Fruit fly (Drosophila melanogaster): ENCODE results near the gene Nup153.

DNA sequence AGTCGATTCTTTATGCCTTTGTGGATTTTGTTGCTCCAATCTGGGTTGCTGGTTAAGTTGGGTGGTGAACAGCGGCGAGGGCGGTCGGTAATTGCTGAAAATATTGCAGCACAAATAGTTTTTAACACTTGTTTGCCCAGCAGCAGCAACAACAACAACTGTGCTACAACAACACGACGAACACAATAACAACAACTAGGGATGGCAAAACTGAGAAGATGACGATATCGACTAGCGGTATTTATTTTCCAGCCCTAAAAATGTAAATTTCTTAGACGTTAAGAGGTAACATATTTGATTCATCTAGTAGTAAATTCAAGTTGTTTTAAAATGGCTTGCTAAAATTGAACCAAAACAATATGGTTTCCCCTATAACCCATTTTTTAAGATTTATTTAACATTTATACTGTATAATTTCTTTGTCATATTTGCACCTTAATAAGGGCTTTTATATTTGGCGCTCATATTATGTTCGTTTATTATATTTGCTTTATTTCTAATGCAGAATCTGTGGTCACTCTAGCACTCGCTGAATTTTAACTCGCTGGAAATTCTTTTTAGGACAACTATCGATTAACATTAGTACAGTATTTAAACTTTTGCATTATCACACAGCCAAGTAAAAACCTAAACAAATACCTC, 584 bp upstream of the Nup153 start:
- no peak for TF ChIP-seq Smox (GFP tag; optimal IDR thresholded peaks at IDR 0.05)
- TF ChIP-seq topi (GFP tag; optimal IDR thresholded peaks at IDR 0.05), result no peak
- TF ChIP-seq esn (GFP tag; optimal IDR thresholded peaks at IDR 0.05), result no peak
- no peak for TF ChIP-seq CG3032 (tag; optimal IDR thresholded peaks at IDR 0.05)
- TF ChIP-seq Gug (GFP tag; IDR thresholded peaks at IDR 0.05), result no peak
- no peak for TF ChIP-seq CG10669 (GFP tag; optimal IDR thresholded peaks at IDR 0.05)
- TF ChIP-seq Eip75B (GFP tag; optimal IDR thresholded peaks at IDR 0.05), result peak; percentile 9
- TF ChIP-seq Eip78C (GFP tag), result peak; percentile 71
- no peak for TF ChIP-seq CG1621 (tag; optimal IDR thresholded peaks at IDR 0.05)
- no peak for TF ChIP-seq CG7368 (GFP tag; optimal IDR thresholded peaks at IDR 0.05)
- no peak for TF ChIP-seq dac (GFP tag; optimal IDR thresholded peaks at IDR 0.05)
